Fruit fly (Drosophila melanogaster) whole organism, embryonic: ENCODE measurements around the gene CG31538.

Experiments
- Abd-B ChIP-seq: fragments of 200-800 bp; sonication (Bioruptor generic); optimal IDR thresholded peaks from 2 replicates; lab custom pipeline; 2018; ENCODE audit warnings: missing biosample characterization, mild to moderate bottlenecking, missing genetic modification characterization, moderate library complexity
- Atf-2 ChIP-seq: fragments of 200-800 bp; sonication (Bioruptor generic); optimal IDR thresholded peaks from 2 replicates; lab custom pipeline; 2016; ENCODE audit warnings: missing biosample characterization, missing genetic modification characterization
- CG10267 ChIP-seq: fragments of 200-800 bp; sonication (Bioruptor generic); optimal IDR thresholded peaks from 2 replicates; lab custom pipeline; 2018; ENCODE audit warnings: missing biosample characterization, mild to moderate bottlenecking, missing genetic modification characterization, moderate library complexity
- CG11696 ChIP-seq: fragments of 200-800 bp; sonication (Bioruptor generic); IDR thresholded peaks from 2 replicates; pipeline ENCODE4 v1.3.6; 2022; ENCODE audit warnings: missing biosample characterization, missing genetic modification characterization
- CG13287 ChIP-seq: fragments of 200-800 bp; sonication (Bioruptor generic); IDR thresholded peaks from 2 replicates; pipeline ENCODE4 v1.3.6; 2022; ENCODE audit warnings: missing biosample characterization, missing genetic modification characterization; ENCODE audit not compliant: partially characterized antibody
- CG13624 ChIP-seq: fragments of 200-800 bp; sonication (Bioruptor generic); optimal IDR thresholded peaks from 2 replicates; lab custom pipeline; 2016; ENCODE audit warnings: missing biosample characterization, missing genetic modification characterization
- CG14710 ChIP-seq: fragments of 200-800 bp; sonication (Bioruptor generic); optimal IDR thresholded peaks from 3 replicates; lab custom pipeline; 2019; ENCODE audit warnings: missing biosample characterization, mild to moderate bottlenecking, missing genetic modification characterization, moderate library complexity
- CG15514 ChIP-seq: fragments of 200-800 bp; sonication (Bioruptor generic); optimal IDR thresholded peaks from 3 replicates; lab custom pipeline; 2017; ENCODE audit warnings: missing biosample characterization, missing genetic modification characterization, mild to moderate bottlenecking, moderate library complexity, missing genetic modification reagents
- CG16779 ChIP-seq: fragments of 200-800 bp; sonication (Bioruptor generic); IDR thresholded peaks from 2 replicates; pipeline ENCODE4 v1.3.6; 2022; ENCODE audit warnings: missing biosample characterization, missing genetic modification characterization
- CG2889 ChIP-seq: fragments of 200-800 bp; sonication (Bioruptor generic); IDR thresholded peaks from 3 replicates; pipeline ENCODE4 v1.3.6; 2022; ENCODE audit warnings: missing biosample characterization, missing genetic modification characterization
- CG31365 ChIP-seq: fragments of 200-800 bp; sonication (Bioruptor generic); optimal IDR thresholded peaks from 2 replicates; lab custom pipeline; 2018; ENCODE audit warnings: missing biosample characterization, mild to moderate bottlenecking, missing genetic modification characterization
- CG32767 ChIP-seq: fragments of 200-800 bp; sonication (Bioruptor generic); IDR thresholded peaks from 2 replicates; pipeline ENCODE4 v1.3.6; 2022; ENCODE audit warnings: missing biosample characterization, missing genetic modification characterization
- CG3407 ChIP-seq: fragments of 200-800 bp; sonication (Bioruptor generic); optimal IDR thresholded peaks from 2 replicates; lab custom pipeline; 2018; ENCODE audit warnings: missing biosample characterization, mild to moderate bottlenecking, missing genetic modification characterization
- CG34224 ChIP-seq: fragments of 200-800 bp; sonication (Bioruptor generic); IDR thresholded peaks from 3 replicates; pipeline ENCODE4 v1.3.6; 2022; ENCODE audit warnings: missing biosample characterization, missing genetic modification characterization; ENCODE audit not compliant: partially characterized antibody
- CG3995 ChIP-seq: fragments of 200-800 bp; sonication (Bioruptor generic); optimal IDR thresholded peaks from 3 replicates; lab custom pipeline; 2016; ENCODE audit warnings: missing biosample characterization, missing genetic modification characterization
- CG42726 ChIP-seq: fragments of 200-800 bp; sonication (Bioruptor generic); IDR thresholded peaks from 2 replicates; pipeline ENCODE4 v1.3.6; 2022; ENCODE audit warnings: missing biosample characterization, missing genetic modification characterization; ENCODE audit not compliant: partially characterized antibody
- CG4617 ChIP-seq: fragments of 200-800 bp; sonication (Bioruptor generic); optimal IDR thresholded peaks from 3 replicates; lab custom pipeline; 2016; ENCODE audit warnings: missing biosample characterization, missing genetic modification characterization, borderline replicate concordance
- CG4707 ChIP-seq: fragments of 200-800 bp; sonication (Bioruptor generic); optimal IDR thresholded peaks from 2 replicates; lab custom pipeline; 2018; ENCODE audit warnings: missing biosample characterization, mild to moderate bottlenecking, missing genetic modification characterization, moderate library complexity
- CG7556 ChIP-seq: fragments of 200-800 bp; sonication (Bioruptor generic); optimal IDR thresholded peaks from 2 replicates; lab custom pipeline; 2017; ENCODE audit warnings: missing biosample characterization, mild to moderate bottlenecking, missing genetic modification characterization
- CTCF ChIP-seq: fragments of 200-800 bp; sonication (Bioruptor generic); optimal IDR thresholded peaks from 2 replicates; lab custom pipeline; 2017; ENCODE audit warnings: missing biosample characterization, mild to moderate bottlenecking, missing genetic modification characterization, moderate library complexity
- D ChIP-seq, 2 experiments: fragments of 200-800 bp in 1 of 2; fragments of >200 bp in 1 of 2; sonication (Bioruptor generic) in 1 of 2; optimal IDR thresholded peaks; 2 replicates in 1 of 2; 3 replicates in 1 of 2; lab custom pipeline; 2017; ENCODE audit warnings: mild to moderate bottlenecking in 1 of 2, missing biosample characterization in 1 of 2, missing genetic modification characterization in 1 of 2, missing genetic modification reagents in 1 of 2
- Dek ChIP-seq: fragments of 200-800 bp; sonication (Bioruptor generic); optimal IDR thresholded peaks from 3 replicates; lab custom pipeline; 2019; ENCODE audit warnings: missing biosample characterization, mild to moderate bottlenecking, missing genetic modification characterization, moderate library complexity
- Dll ChIP-seq: fragments of 200-800 bp; sonication (Bioruptor generic); IDR thresholded peaks from 4 replicates; pipeline ENCODE4 v1.3.6; 2022; ENCODE audit warnings: missing biosample characterization, missing genetic modification characterization; ENCODE audit not compliant: partially characterized antibody
- Doc3 ChIP-seq: fragments of 200-800 bp; sonication (Bioruptor generic); IDR thresholded peaks from 3 replicates; pipeline ENCODE4 v1.3.6; 2022; ENCODE audit warnings: missing biosample characterization, missing genetic modification characterization; ENCODE audit not compliant: partially characterized antibody
- H15 ChIP-seq: fragments of 200-800 bp; sonication (Bioruptor generic); IDR thresholded peaks from 3 replicates; pipeline ENCODE4 v1.3.6; 2022; ENCODE audit warnings: missing biosample characterization, missing genetic modification characterization
- HmgD ChIP-seq: fragments of 200-800 bp; sonication (Bioruptor generic); optimal IDR thresholded peaks from 3 replicates; lab custom pipeline; 2016; ENCODE audit warnings: missing biosample characterization, missing genetic modification characterization
- HmgZ ChIP-seq: fragments of 200-800 bp; sonication (Bioruptor generic); optimal IDR thresholded peaks from 2 replicates; lab custom pipeline; 2018; ENCODE audit warnings: missing biosample characterization, mild to moderate bottlenecking, missing genetic modification characterization
- Hmr ChIP-seq: fragments of 200-800 bp; sonication (Bioruptor generic); optimal IDR thresholded peaks from 3 replicates; lab custom pipeline; 2017; ENCODE audit warnings: mild to moderate bottlenecking, missing biosample characterization, missing genetic modification reagents, missing genetic modification characterization
- Kr ChIP-seq: fragments of 200-800 bp; sonication (Bioruptor generic); optimal IDR thresholded peaks from 2 replicates; lab custom pipeline; 2017; ENCODE audit warnings: missing biosample characterization, mild to moderate bottlenecking, missing genetic modification characterization
- MBD-R2 ChIP-seq: fragments of 200-800 bp; sonication (Bioruptor generic); IDR thresholded peaks from 2 replicates; pipeline ENCODE4 v1.3.6; 2022; ENCODE audit warnings: missing biosample characterization, missing genetic modification characterization
- MESR4 ChIP-seq: fragments of 200-800 bp; sonication (Bioruptor generic); optimal IDR thresholded peaks from 2 replicates; lab custom pipeline; 2018; ENCODE audit warnings: missing biosample characterization, mild to moderate bottlenecking, missing genetic modification characterization, moderate library complexity
- Pdp1 ChIP-seq, 2 experiments: fragments of 200-800 bp; sonication (Bioruptor generic); optimal IDR thresholded peaks; 3 replicates each; lab custom pipeline; 2016; ENCODE audit warnings: missing biosample characterization in 2 of 2, missing genetic modification characterization in 2 of 2, mild to moderate bottlenecking in 1 of 2, moderate library complexity in 1 of 2
- bigmax ChIP-seq: fragments of 200-800 bp; sonication (Bioruptor generic); optimal IDR thresholded peaks from 2 replicates; lab custom pipeline; 2018; ENCODE audit warnings: missing biosample characterization, mild to moderate bottlenecking, missing genetic modification characterization
- chif ChIP-seq, 2 experiments: fragments of 200-800 bp; sonication (Bioruptor generic); optimal IDR thresholded peaks; 3 replicates each; lab custom pipeline; 2016; ENCODE audit warnings: missing biosample characterization in 2 of 2, missing genetic modification characterization in 2 of 2
- dm ChIP-seq: fragments of 200-800 bp; sonication (Bioruptor generic); optimal IDR thresholded peaks from 3 replicates; lab custom pipeline; 2016; ENCODE audit warnings: missing biosample characterization, missing genetic modification characterization
- gfzf ChIP-seq: fragments of 200-800 bp; sonication (Bioruptor generic); optimal IDR thresholded peaks from 2 replicates; lab custom pipeline; 2016; ENCODE audit warnings: missing biosample characterization, mild to moderate bottlenecking, missing genetic modification characterization, moderate library complexity
- inv ChIP-seq: fragments of 200-800 bp; sonication (Bioruptor generic); IDR thresholded peaks from 2 replicates; pipeline ENCODE4 v1.3.6; 2022; ENCODE audit warnings: missing biosample characterization, missing genetic modification characterization; ENCODE audit not compliant: partially characterized antibody
- kay ChIP-seq: fragments of 200-800 bp; sonication (Bioruptor generic); optimal IDR thresholded peaks from 2 replicates; lab custom pipeline; 2016; ENCODE audit warnings: missing biosample characterization, missing genetic modification characterization
- ken ChIP-seq: fragments of 200-800 bp; sonication (Bioruptor generic); IDR thresholded peaks from 3 replicates; pipeline ENCODE4 v1.3.6; 2022; ENCODE audit warnings: missing biosample characterization, missing genetic modification characterization
- lmd ChIP-seq: fragments of 200-800 bp; sonication (Bioruptor generic); IDR thresholded peaks from 2 replicates; pipeline ENCODE4 v1.3.6; 2022; ENCODE audit warnings: missing biosample characterization, missing genetic modification characterization
- pan ChIP-seq, 4 experiments: fragments of >200 bp in 3 of 4; fragments of 200-800 bp in 1 of 4; sonication (Bioruptor generic) in 1 of 4; optimal IDR thresholded peaks in 3 of 4; IDR thresholded peaks in 1 of 4; 2 replicates each; pipeline versions ENCODE4 v1.3.6 to Lab custom; 2017 to 2022; ENCODE audit warnings: missing biosample characterization in 2 of 4, missing genetic modification characterization in 2 of 4, mixed read lengths in 1 of 4
- slou ChIP-seq: fragments of 200-800 bp; sonication (Bioruptor generic); optimal IDR thresholded peaks from 3 replicates; lab custom pipeline; 2016; ENCODE audit warnings: missing biosample characterization, missing genetic modification characterization
- sna ChIP-seq: fragments of 200-800 bp; sonication (Bioruptor generic); IDR thresholded peaks from 2 replicates; pipeline ENCODE4 v1.3.6; 2022; ENCODE audit warnings: missing biosample characterization, missing genetic modification characterization; ENCODE audit not compliant: partially characterized antibody
- tap ChIP-seq: fragments of 200-800 bp; optimal IDR thresholded peaks from 3 replicates; lab custom pipeline; 2019; ENCODE audit warnings: missing biosample characterization, mild to moderate bottlenecking, missing genetic modification characterization, moderate library complexity
- tio ChIP-seq: fragments of 200-800 bp; sonication (Bioruptor generic); optimal IDR thresholded peaks from 2 replicates; lab custom pipeline; 2017; ENCODE audit warnings: missing biosample characterization, missing genetic modification characterization, inconsistent platforms
- ttk ChIP-seq: fragments of 200-800 bp; sonication (Bioruptor generic); IDR thresholded peaks from 2 replicates; pipeline ENCODE4 v2.1.2; 2022; ENCODE audit warnings: missing biosample characterization, missing genetic modification characterization
- wor ChIP-seq: fragments of 200-800 bp; sonication (Bioruptor generic); IDR thresholded peaks from 2 replicates; pipeline ENCODE4 v1.3.6; 2022; ENCODE audit warnings: missing biosample characterization, missing genetic modification characterization
- yki ChIP-seq: fragments of >200 bp; optimal IDR thresholded peaks from 3 replicates; lab custom pipeline; 2018

Gene CG31538

DNA sequence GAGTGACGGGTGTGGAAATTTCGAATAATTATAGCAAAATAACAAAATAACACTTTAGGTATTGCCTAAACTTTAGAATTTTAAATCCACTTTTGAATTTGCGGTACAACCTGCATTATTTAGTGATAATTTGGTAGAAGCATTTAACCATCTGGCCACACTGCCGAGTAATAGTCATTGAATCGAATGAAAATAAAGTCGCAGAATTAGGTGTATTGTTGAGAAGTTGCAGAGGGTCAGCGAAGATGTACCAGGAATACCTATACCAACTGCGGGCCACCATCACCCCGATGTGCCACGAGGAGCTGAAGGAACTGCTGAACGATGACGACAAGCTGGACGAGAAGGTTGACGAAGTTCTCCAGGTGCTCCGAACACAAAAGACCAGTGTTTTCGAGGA is 51.6 kb downstream of the CG31538 start, which contains the start of gene Vps37B (continued):
- TF ChIP-seq sna (GFP tag; lab: Robert Waterston, UW) (no peak), MBD-R2 (GFP tag; lab: Robert Waterston, UW) (peak; percentile 51; the same call in 1 of the 2 replicates), CG2889 (no peak), CG11696 (GFP tag; lab: Robert Waterston, UW) (no peak), Hmr (GFP tag; lab: Kevin White, UChicago) (no peak), CG13287 (peak; percentile 31; the same call in 1 of the 2 replicates), H15 (GFP tag; lab: Robert Waterston, UW) (no peak), Dll (GFP tag; lab: Robert Waterston, UW) (peak; percentile 21; the same call in 1 of the 4 replicates), bigmax (no peak), yki (no peak), inv (no peak), Atf-2 (no peak), CG34224 (GFP tag; lab: Robert Waterston, UW) (peak; percentile 28; the same call in 1 of the 3 replicates), CG3407 (GFP tag; lab: Kevin White, UChicago) (no peak), ttk (GFP tag; lab: Robert Waterston, UW) (no peak), dm (GFP tag; lab: Kevin White, UChicago) (no peak), Doc3 (GFP tag; lab: Robert Waterston, UW) (no peak), CG10267 (tag; lab: Kevin White, UChicago) (peak; percentile 26), CG14710 (tag; lab: Kevin White, UChicago) (peak; percentile 23), CG13624 (no peak), CG7556 (GFP tag; lab: Kevin White, UChicago) (no peak), CG32767 (GFP tag; lab: Robert Waterston, UW) (no peak), MESR4 (GFP tag; lab: Kevin White, UChicago) (peak; percentile 93), chif (GFP tag; optimal IDR thresholded peaks at IDR 0.05; lab: Kevin White, UChicago) (no peak), CTCF (GFP tag; lab: Kevin White, UChicago) (peak; percentile 43), Kr (no peak), CG15514 (GFP tag; lab: Kevin White, UChicago) (peak; percentile 24), CG4707 (GFP tag; lab: Kevin White, UChicago) (no peak), Dek (no peak), tio (GFP tag; lab: Kevin White, UChicago) (no peak), HmgD (no peak), Abd-B (GFP tag; lab: Kevin White, UChicago) (no peak), lmd (GFP tag; lab: Robert Waterston, UW) (no peak), ken (no peak), CG42726 (GFP tag; lab: Robert Waterston, UW) (no peak), HmgZ (peak; percentile 11), pan (optimal IDR thresholded peaks at IDR 0.05; lab: Kevin White, UChicago) (no peak), pan (GFP tag; optimal IDR thresholded peaks at IDR 0.05 in 1 of 2, IDR thresholded peaks at IDR 0.05 in 1 of 2) (no peak), Pdp1 (GFP tag; optimal IDR thresholded peaks at IDR 0.05; lab: Kevin White, UChicago) (no peak), CG3995 (GFP tag; lab: Kevin White, UChicago) (peak; percentile 66), CG31365 (no peak), slou (no peak), CG16779 (GFP tag; lab: Robert Waterston, UW) (no peak), tap (tag; lab: Kevin White, UChicago) (no peak), D (optimal IDR thresholded peaks at IDR 0.05; lab: Kevin White, UChicago) (peak; percentile 41), D (GFP tag; optimal IDR thresholded peaks at IDR 0.05; lab: Kevin White, UChicago) (no peak), kay (peak; percentile 27), CG4617 (GFP tag; lab: Kevin White, UChicago) (peak; percentile 64), gfzf (GFP tag; lab: Kevin White, UChicago) (peak; percentile 83), wor (GFP tag; lab: Robert Waterston, UW) (no peak)
